Worm (Caenorhabditis elegans) whole organism, young adult: ENCODE measurements around the gene str-136.

Experiments
- C17E4.6 ChIP-seq: fragments of 200-800 bp; sonication (Bioruptor generic); IDR thresholded peaks from 2 replicates; pipeline ENCODE4 v1.3.6; 2022; ENCODE audit warnings: missing genetic modification reagents, missing genetic modification characterization, missing compliant biosample characterization
- K11D2.4 ChIP-seq: fragments of 200-800 bp; sonication (Bioruptor generic); IDR thresholded peaks from 2 replicates; pipeline ENCODE4 v1.3.6; 2022; ENCODE audit warnings: missing genetic modification reagents, missing genetic modification characterization, missing compliant biosample characterization
- Y56A3A.18 ChIP-seq: fragments of 200-800 bp; sonication (Bioruptor generic); IDR thresholded peaks from 2 replicates; pipeline ENCODE4 v1.3.6; 2022; ENCODE audit warnings: missing genetic modification reagents, missing genetic modification characterization, missing compliant biosample characterization
- ama-1 ChIP-seq, 3 experiments: fragments of 150-350 bp in 1 of 3; sonication (generic microtip) in 2 of 3; optimal IDR thresholded peaks; 2 replicates each; lab custom pipeline; 2014 to 2018; ENCODE audit warnings: missing biosample characterization in 2 of 3, missing genetic modification characterization in 2 of 3, missing genetic modification reagents in 2 of 3
- atf-7 ChIP-seq: sonication (generic microtip); optimal IDR thresholded peaks from 2 replicates; lab custom pipeline; 2017; ENCODE audit warnings: mild to moderate bottlenecking, missing genetic modification characterization, missing compliant biosample characterization
- dpl-1 ChIP-seq: fragments of 150-350 bp; optimal IDR thresholded peaks from 2 replicates; lab custom pipeline; 2014; ENCODE audit warnings: missing biosample characterization, missing genetic modification reagents, missing genetic modification characterization
- hsf-1 ChIP-seq: fragments of 200-800 bp; sonication (Bioruptor generic); IDR thresholded peaks from 2 replicates; pipeline ENCODE4 v1.3.6; 2022; ENCODE audit warnings: missing genetic modification reagents, missing genetic modification characterization, missing compliant biosample characterization
- let-526 ChIP-seq: fragments of 200-800 bp; sonication (Bioruptor generic); IDR thresholded peaks from 2 replicates; pipeline ENCODE4 v1.3.6; 2022; ENCODE audit warnings: missing genetic modification reagents, missing genetic modification characterization, missing compliant biosample characterization
- nfya-2 ChIP-seq: fragments of 200-800 bp; sonication (Bioruptor generic); IDR thresholded peaks from 2 replicates; pipeline ENCODE4 v1.3.6; 2022; ENCODE audit warnings: missing genetic modification reagents, missing genetic modification characterization, missing compliant biosample characterization
- pha-4 ChIP-seq: fragments of 150-350 bp; sonication (generic microtip); optimal IDR thresholded peaks from 2 replicates; lab custom pipeline; 2014; ENCODE audit warnings: missing biosample characterization, missing genetic modification reagents, missing genetic modification characterization
- sdz-38 ChIP-seq: sonication (generic microtip); optimal IDR thresholded peaks from 2 replicates; lab custom pipeline; 2016; ENCODE audit warnings: missing genotype, missing genetic modification characterization, missing compliant biosample characterization
- snpc-4 ChIP-seq, 5 experiments: fragments of 150-350 bp in 1 of 5; sonication (generic microtip) in 4 of 5; optimal IDR thresholded peaks; 2 replicates each; lab custom pipeline; 2014 to 2018; ENCODE audit warnings: missing genetic modification characterization in 5 of 5, missing biosample characterization in 3 of 5, antibody characterized with exemption in 2 of 5, mild to moderate bottlenecking in 2 of 5, missing compliant biosample characterization in 2 of 5, missing genotype in 2 of 5, moderate library complexity in 2 of 5, missing genetic modification reagents in 1 of 5
- tbx-9 ChIP-seq: sonication (generic microtip); optimal IDR thresholded peaks from 2 replicates; lab custom pipeline; 2016; ENCODE audit warnings: borderline replicate concordance, missing genetic modification characterization, inconsistent platforms, missing compliant biosample characterization
- unc-62 ChIP-seq: fragments of 150-350 bp; optimal IDR thresholded peaks from 2 replicates; lab custom pipeline; 2014; ENCODE audit warnings: missing biosample characterization, missing genetic modification reagents, missing genetic modification characterization

ce11 chrV:8306366-8306765, 27.6 kb upstream of the str-136 start, which contains the start of gene W02D7.8:
- TF ChIP-seq ama-1 (optimal IDR thresholded peaks at IDR 0.05; lab: Kevin White, UChicago) (no peak), ama-1 (GFP tag; optimal IDR thresholded peaks at IDR 0.05; lab: Kevin White, UChicago) (no peak), snpc-4 (GFP tag; optimal IDR thresholded peaks at IDR 0.05; lab: Kevin White, UChicago) (no peak), snpc-4 (tag; optimal IDR thresholded peaks at IDR 0.05; lab: Kevin White, UChicago) (no peak), unc-62 (GFP tag; lab: Kevin White, UChicago) (no peak), let-526 (GFP tag; lab: Robert Waterston, UW) (no peak), hsf-1 (no peak), C17E4.6 (GFP tag; lab: Robert Waterston, UW) (no peak), Y56A3A.18 (GFP tag; lab: Robert Waterston, UW) (no peak), nfya-2 (GFP tag; lab: Robert Waterston, UW) (no peak), K11D2.4 (GFP tag; lab: Robert Waterston, UW) (no peak), sdz-38 (no peak), atf-7 (tag; lab: Kevin White, UChicago) (no peak), dpl-1 (no peak), pha-4 (no peak), tbx-9 (no peak)
